Fruit fly (Drosophila melanogaster): ENCODE data around the gene b.

DNA sequence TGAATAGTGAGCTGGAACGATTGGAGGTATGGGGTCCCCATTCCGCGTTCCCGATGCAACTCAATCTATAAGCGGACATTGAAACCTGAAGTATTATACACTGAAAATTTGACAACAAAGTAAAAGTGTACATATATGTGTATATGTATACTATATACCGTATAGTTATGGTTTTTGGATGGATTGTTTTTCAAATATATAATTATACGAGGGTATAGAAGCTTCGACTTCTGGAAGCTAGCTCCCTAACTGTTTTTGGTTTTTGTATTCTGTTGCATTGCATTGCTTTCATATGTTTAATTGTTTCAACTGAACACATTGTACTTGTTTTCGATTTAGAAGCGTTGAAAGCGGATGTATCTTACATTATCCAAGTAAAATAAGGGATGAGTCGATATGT, 7.9 kb upstream of the b start, which contains the start of gene CG16888:
- TF ChIP-seq Hr4 (GFP tag; optimal IDR thresholded peaks at IDR 0.05) (no peak), spab (GFP tag; optimal IDR thresholded peaks at IDR 0.05) (no peak), dsx (GFP tag; optimal IDR thresholded peaks at IDR 0.05; ENCODE audit: poor library complexity, severe bottlenecking) (no peak), vri (GFP tag; optimal IDR thresholded peaks at IDR 0.05) (no peak), Hr38 (GFP tag; optimal IDR thresholded peaks at IDR 0.05) (no peak), fkh (GFP tag; optimal IDR thresholded peaks at IDR 0.05) (no peak), Ets21C (GFP tag; optimal IDR thresholded peaks at IDR 0.05) (no peak), CG11294 (GFP tag; IDR thresholded peaks at IDR 0.05) (no peak), CG4318 (GFP tag; optimal IDR thresholded peaks at IDR 0.05) (no peak), CG32006 (GFP tag; optimal IDR thresholded peaks at IDR 0.05) (no peak), fd59A (GFP tag; optimal IDR thresholded peaks at IDR 0.05) (no peak), CG11762 (GFP tag; optimal IDR thresholded peaks at IDR 0.05; ENCODE audit: insufficient read depth) (no peak)
